Fruit fly (Drosophila melanogaster) whole organism, embryonic: ENCODE results near the gene CG31087.

Experiments used
- CG10209 ChIP-seq: fragments of 200-800 bp; sonication (Bioruptor generic); optimal IDR thresholded peaks from 3 replicates; lab custom pipeline; 2017; ENCODE audit warnings: missing biosample characterization, mild to moderate bottlenecking, missing genetic modification characterization, missing genetic modification reagents
- CG10366 ChIP-seq: fragments of 200-800 bp; sonication (Bioruptor generic); IDR thresholded peaks from 2 replicates; pipeline ENCODE4 v1.3.6; 2022; ENCODE audit warnings: missing biosample characterization, missing genetic modification characterization
- CG12236 ChIP-seq: fragments of 200-800 bp; sonication (Bioruptor generic); optimal IDR thresholded peaks from 2 replicates; lab custom pipeline; 2016; ENCODE audit warnings: missing biosample characterization, missing genetic modification characterization
- CG1233 ChIP-seq: fragments of 200-800 bp; sonication (Bioruptor generic); optimal IDR thresholded peaks from 4 replicates; lab custom pipeline; 2018; ENCODE audit warnings: missing biosample characterization, mild to moderate bottlenecking, missing genetic modification characterization
- CG13296 ChIP-seq: fragments of 200-800 bp; sonication (Bioruptor generic); optimal IDR thresholded peaks from 3 replicates; lab custom pipeline; 2018; ENCODE audit warnings: missing biosample characterization, mild to moderate bottlenecking, missing genetic modification characterization
- CG14441 ChIP-seq: fragments of 200-800 bp; sonication (Bioruptor generic); IDR thresholded peaks from 2 replicates; pipeline ENCODE4 v1.3.6; 2022; ENCODE audit warnings: missing biosample characterization, missing genetic modification characterization
- CG14667 ChIP-seq: fragments of 200-800 bp; sonication (Bioruptor generic); IDR thresholded peaks from 2 replicates; pipeline ENCODE4 v1.3.6; 2022; ENCODE audit warnings: missing biosample characterization, missing genetic modification characterization
- CG15514 ChIP-seq: fragments of 200-800 bp; sonication (Bioruptor generic); optimal IDR thresholded peaks from 3 replicates; lab custom pipeline; 2017; ENCODE audit warnings: missing biosample characterization, missing genetic modification characterization, mild to moderate bottlenecking, moderate library complexity, missing genetic modification reagents
- CG16813 ChIP-seq: fragments of 200-800 bp; sonication (Bioruptor generic); IDR thresholded peaks from 3 replicates; pipeline ENCODE4 v1.3.6; 2022; ENCODE audit warnings: missing biosample characterization, missing genetic modification characterization; ENCODE audit not compliant: partially characterized antibody
- CG17186 ChIP-seq: fragments of 200-800 bp; sonication (Bioruptor generic); optimal IDR thresholded peaks from 3 replicates; lab custom pipeline; 2017; ENCODE audit warnings: missing biosample characterization, missing genetic modification reagents, missing genetic modification characterization
- CG17802 ChIP-seq: fragments of 200-800 bp; sonication (Bioruptor generic); optimal IDR thresholded peaks from 2 replicates; lab custom pipeline; 2018; ENCODE audit warnings: missing biosample characterization, mild to moderate bottlenecking, missing genetic modification characterization, moderate library complexity
- CG33213 ChIP-seq: fragments of 200-800 bp; sonication (Bioruptor generic); optimal IDR thresholded peaks from 3 replicates; lab custom pipeline; 2016; ENCODE audit warnings: missing biosample characterization, missing genetic modification characterization
- CG3995 ChIP-seq: fragments of 200-800 bp; sonication (Bioruptor generic); optimal IDR thresholded peaks from 3 replicates; lab custom pipeline; 2016; ENCODE audit warnings: missing biosample characterization, missing genetic modification characterization
- CG6791 ChIP-seq: fragments of 200-800 bp; sonication (Bioruptor generic); IDR thresholded peaks from 3 replicates; pipeline ENCODE4 v1.3.6; 2022; ENCODE audit warnings: missing biosample characterization, missing genetic modification characterization; ENCODE audit not compliant: partially characterized antibody
- CG9727 ChIP-seq: fragments of 200-800 bp; sonication (Bioruptor generic); optimal IDR thresholded peaks from 3 replicates; lab custom pipeline; 2017; ENCODE audit warnings: missing biosample characterization, mild to moderate bottlenecking, missing genetic modification characterization
- D19A ChIP-seq: fragments of 200-800 bp; optimal IDR thresholded peaks from 3 replicates; lab custom pipeline; 2019; ENCODE audit warnings: missing biosample characterization, mild to moderate bottlenecking, missing genetic modification characterization, moderate library complexity
- Dip2 ChIP-seq: fragments of 200-800 bp; sonication (Bioruptor generic); IDR thresholded peaks from 2 replicates; pipeline ENCODE4 v1.3.6; 2022; ENCODE audit warnings: missing biosample characterization, missing genetic modification characterization
- Drgx ChIP-seq: fragments of 200-800 bp; sonication (Bioruptor generic); IDR thresholded peaks from 2 replicates; pipeline ENCODE4 v1.3.6; 2022; ENCODE audit warnings: missing biosample characterization, missing genetic modification characterization
- Eip74EF ChIP-seq, 2 experiments: fragments of 200-800 bp in 1 of 2; fragments of >200 bp in 1 of 2; sonication (Bioruptor generic) in 1 of 2; optimal IDR thresholded peaks; 2 replicates each; lab custom pipeline; 2017 to 2019; ENCODE audit warnings: missing biosample characterization in 2 of 2, missing genetic modification characterization in 2 of 2, mild to moderate bottlenecking in 1 of 2, moderate library complexity in 1 of 2
- Elba2 ChIP-seq: fragments of 200-800 bp; sonication (Bioruptor generic); optimal IDR thresholded peaks from 3 replicates; lab custom pipeline; 2016; ENCODE audit warnings: missing biosample characterization, missing genetic modification characterization
- Ets65A ChIP-seq: fragments of 200-800 bp; sonication (Bioruptor generic); peaks from one replicate; lab custom pipeline; 2016; ENCODE audit warnings: missing biosample characterization, missing genetic modification characterization
- HLH4C ChIP-seq: fragments of 200-800 bp; sonication (Bioruptor generic); IDR thresholded peaks from 3 replicates; pipeline ENCODE4 v1.3.6; 2022; ENCODE audit warnings: missing biosample characterization, missing genetic modification characterization; ENCODE audit not compliant: partially characterized antibody
- Hr78 ChIP-seq, 2 experiments: fragments of 200-800 bp in 1 of 2; fragments of >200 bp in 1 of 2; sonication (Bioruptor generic) in 1 of 2; optimal IDR thresholded peaks; 2 replicates each; lab custom pipeline; 2017 to 2019; ENCODE audit warnings: missing biosample characterization in 2 of 2, missing genetic modification characterization in 2 of 2, mild to moderate bottlenecking in 1 of 2, moderate library complexity in 1 of 2
- Jarid2 ChIP-seq: fragments of 200-800 bp; sonication (Bioruptor generic); optimal IDR thresholded peaks from 3 replicates; lab custom pipeline; 2017; ENCODE audit warnings: mild to moderate bottlenecking, missing biosample characterization, missing genetic modification reagents, missing genetic modification characterization
- Kr ChIP-seq: fragments of 200-800 bp; sonication (Bioruptor generic); optimal IDR thresholded peaks from 2 replicates; lab custom pipeline; 2017; ENCODE audit warnings: missing biosample characterization, mild to moderate bottlenecking, missing genetic modification characterization
- Mad ChIP-seq: fragments of 200-800 bp; sonication (Bioruptor generic); optimal IDR thresholded peaks from 2 replicates; lab custom pipeline; 2016; ENCODE audit warnings: missing biosample characterization, missing genetic modification characterization
- Med ChIP-seq: fragments of 200-800 bp; sonication (Bioruptor generic); peaks from one replicate; lab custom pipeline; 2016; ENCODE audit warnings: missing biosample characterization, missing genetic modification characterization, mild to moderate bottlenecking, inconsistent platforms, moderate library complexity
- Neu2 ChIP-seq: fragments of 200-800 bp; sonication (Bioruptor generic); optimal IDR thresholded peaks from 3 replicates; lab custom pipeline; 2016; ENCODE audit warnings: missing biosample characterization, missing genetic modification characterization, borderline replicate concordance
- Sry-β ChIP-seq: fragments of 200-800 bp; sonication (Bioruptor generic); optimal IDR thresholded peaks from 2 replicates; lab custom pipeline; 2018; ENCODE audit warnings: missing biosample characterization, mild to moderate bottlenecking, missing genetic modification characterization, moderate library complexity
- Vsx1 ChIP-seq: fragments of 200-800 bp; sonication (Bioruptor generic); optimal IDR thresholded peaks from 2 replicates; lab custom pipeline; 2017; ENCODE audit warnings: missing biosample characterization, mild to moderate bottlenecking, missing genetic modification characterization, missing genetic modification reagents
- bbx ChIP-seq: fragments of 200-800 bp; sonication (Bioruptor generic); IDR thresholded peaks from 2 replicates; pipeline ENCODE4 v1.3.6; 2022; ENCODE audit warnings: missing biosample characterization, missing genetic modification characterization; ENCODE audit not compliant: partially characterized antibody
- bcd ChIP-seq: fragments of 200-800 bp; sonication (Bioruptor generic); optimal IDR thresholded peaks from 2 replicates; lab custom pipeline; 2017; ENCODE audit warnings: missing biosample characterization, mild to moderate bottlenecking, missing genetic modification characterization
- br ChIP-seq: fragments of >200 bp; optimal IDR thresholded peaks from 2 replicates; lab custom pipeline; 2017
- btn ChIP-seq: fragments of 200-800 bp; sonication (Bioruptor generic); optimal IDR thresholded peaks from 2 replicates; lab custom pipeline; 2016; ENCODE audit warnings: missing biosample characterization, missing genetic modification characterization
- cad ChIP-seq: fragments of >200 bp; optimal IDR thresholded peaks from 2 replicates; lab custom pipeline; 2017; ENCODE audit warnings: missing biosample characterization, missing genetic modification characterization
- cas ChIP-seq: fragments of 200-800 bp; sonication (Bioruptor generic); IDR thresholded peaks from 2 replicates; pipeline ENCODE4 v1.3.6; 2022; ENCODE audit warnings: missing biosample characterization, missing genetic modification characterization
- caup ChIP-seq: fragments of 200-800 bp; sonication (Bioruptor generic); optimal IDR thresholded peaks from 3 replicates; lab custom pipeline; 2017; ENCODE audit warnings: missing biosample characterization, mild to moderate bottlenecking, missing genetic modification characterization, moderate library complexity; ENCODE audit not compliant: severe bottlenecking
- exex ChIP-seq: fragments of 200-800 bp; sonication (Bioruptor generic); optimal IDR thresholded peaks from 4 replicates; lab custom pipeline; 2018; ENCODE audit warnings: missing biosample characterization, mild to moderate bottlenecking, missing genetic modification characterization, moderate library complexity
- gcm ChIP-seq: fragments of 200-800 bp; sonication (Bioruptor generic); optimal IDR thresholded peaks from 2 replicates; lab custom pipeline; 2019; ENCODE audit warnings: missing biosample characterization, mild to moderate bottlenecking, missing genetic modification characterization, moderate library complexity
- jigr1 ChIP-seq: fragments of 200-800 bp; sonication (Bioruptor generic); IDR thresholded peaks from 3 replicates; pipeline ENCODE4 v1.3.6; 2022; ENCODE audit warnings: missing biosample characterization, missing genetic modification characterization
- peb ChIP-seq: fragments of 200-800 bp; sonication (Bioruptor generic); IDR thresholded peaks from 2 replicates; pipeline ENCODE4 v1.3.6; 2022; ENCODE audit warnings: missing biosample characterization, missing genetic modification characterization
- pita ChIP-seq: fragments of 200-800 bp; sonication (Bioruptor generic); optimal IDR thresholded peaks from 2 replicates; lab custom pipeline; 2017; ENCODE audit warnings: missing biosample characterization, mild to moderate bottlenecking, missing genetic modification characterization
- salm ChIP-seq: fragments of 200-800 bp; sonication (Bioruptor generic); optimal IDR thresholded peaks from 2 replicates; lab custom pipeline; 2018; ENCODE audit warnings: missing biosample characterization, mild to moderate bottlenecking, missing genetic modification characterization
- sima ChIP-seq: fragments of 200-800 bp; sonication (Bioruptor generic); optimal IDR thresholded peaks from 2 replicates; lab custom pipeline; 2016; ENCODE audit warnings: missing biosample characterization, missing genetic modification characterization
- ssp ChIP-seq: fragments of 200-800 bp; sonication (Bioruptor generic); IDR thresholded peaks from 2 replicates; pipeline ENCODE4 v1.3.6; 2022; ENCODE audit warnings: missing biosample characterization, missing genetic modification characterization
- vnd ChIP-seq: fragments of 200-800 bp; sonication (Bioruptor generic); IDR thresholded peaks from 3 replicates; pipeline ENCODE4 v1.3.6; 2022; ENCODE audit warnings: missing biosample characterization, missing genetic modification characterization; ENCODE audit not compliant: partially characterized antibody
- vvl ChIP-seq: fragments of 200-800 bp; sonication (Bioruptor generic); IDR thresholded peaks from 2 replicates; pipeline ENCODE4 v1.3.6; 2022; ENCODE audit warnings: missing biosample characterization, missing genetic modification characterization
- wdn ChIP-seq: fragments of 200-800 bp; sonication (Bioruptor generic); IDR thresholded peaks from 2 replicates; pipeline ENCODE4 v1.3.6; 2022; ENCODE audit warnings: missing biosample characterization, missing genetic modification characterization
- zf30C ChIP-seq: fragments of 200-800 bp; sonication (Bioruptor generic); optimal IDR thresholded peaks from 3 replicates; lab custom pipeline; 2018; ENCODE audit warnings: missing biosample characterization, mild to moderate bottlenecking, missing genetic modification characterization

Gene CG31087

dm6 chr3R:25312583-25312982 lies 1.1 kb downstream of the CG31087 start (continued):
- TF ChIP-seq CG1233 (GFP tag; lab: Kevin White, UChicago) = peak; percentile 11
- TF ChIP-seq btn (GFP tag; lab: Kevin White, UChicago) = no peak
- TF ChIP-seq vvl (GFP tag; lab: Robert Waterston, UW) = no peak
- TF ChIP-seq vnd (GFP tag; lab: Robert Waterston, UW) = no peak
- no peak for TF ChIP-seq Drgx (GFP tag; lab: Robert Waterston, UW)
- no peak for TF ChIP-seq Jarid2 (GFP tag; lab: Kevin White, UChicago)
- no peak for TF ChIP-seq Mad (GFP tag; lab: Kevin White, UChicago)
- TF ChIP-seq CG13296 (GFP tag; lab: Kevin White, UChicago) = peak; percentile 23
- TF ChIP-seq CG10366 (GFP tag; lab: Robert Waterston, UW) = no peak
- no peak for TF ChIP-seq Sry-β (GFP tag; lab: Kevin White, UChicago)
- TF ChIP-seq ssp (GFP tag; lab: Robert Waterston, UW) = no peak
- no peak for TF ChIP-seq Kr (GFP tag; lab: Kevin White, UChicago)
- no peak for TF ChIP-seq Hr78 (GFP tag; optimal IDR thresholded peaks at IDR 0.05; lab: Kevin White, UChicago)
- TF ChIP-seq Neu2 (GFP tag; lab: Kevin White, UChicago) = no peak
- no peak for TF ChIP-seq bbx (GFP tag; lab: Robert Waterston, UW)
- no peak for TF ChIP-seq HLH4C (GFP tag; lab: Robert Waterston, UW)
- peak; percentile 43 for TF ChIP-seq Ets65A (GFP tag; lab: Kevin White, UChicago)
- no peak for TF ChIP-seq CG17802
- no peak for TF ChIP-seq sima (GFP tag; lab: Kevin White, UChicago)
- no peak for TF ChIP-seq CG17186 (GFP tag; lab: Kevin White, UChicago)
- peak; percentile 26 for TF ChIP-seq caup
- TF ChIP-seq D19A (tag; lab: Kevin White, UChicago) = no peak
- no peak for TF ChIP-seq pita (GFP tag; lab: Kevin White, UChicago)
- no peak for TF ChIP-seq CG6791
- TF ChIP-seq br (lab: Kevin White, UChicago) = no peak
- TF ChIP-seq cad (GFP tag; lab: Kevin White, UChicago) = no peak
- TF ChIP-seq Dip2 = peak; percentile 84

- TF ChIP-seq wdn (GFP tag; lab: Robert Waterston, UW) = no peak
- TF ChIP-seq Elba2 (GFP tag; lab: Kevin White, UChicago) = no peak
- TF ChIP-seq jigr1 (GFP tag; lab: Robert Waterston, UW) = no peak
- TF ChIP-seq Med (GFP tag; lab: Kevin White, UChicago) = no peak
- TF ChIP-seq CG12236 (GFP tag; lab: Kevin White, UChicago) = no peak
- no peak for TF ChIP-seq CG10366 (GFP tag; lab: Robert Waterston, UW)
- TF ChIP-seq cas (GFP tag; lab: Robert Waterston, UW) = no peak
These were observed 2.8 kb downstream of the CG31087 start, which contains the start of gene CG31099 for dm6 chr3R:25310843-25311242. CG31099 (minus strand) TSS chr3R:25310943.

- TF ChIP-seq CG3995 (GFP tag; lab: Kevin White, UChicago) (no peak), peb (GFP tag; lab: Robert Waterston, UW) (no peak), CG10209 (GFP tag; lab: Kevin White, UChicago) (no peak), CG9727 (GFP tag; lab: Kevin White, UChicago) (no peak), gcm (GFP tag; lab: Kevin White, UChicago) (no peak), bcd (GFP tag; lab: Kevin White, UChicago) (no peak), CG16813 (GFP tag; lab: Robert Waterston, UW) (no peak), zf30C (no peak), CG15514 (no peak), CG33213 (GFP tag; lab: Kevin White, UChicago) (no peak), CG14441 (GFP tag; lab: Robert Waterston, UW) (no peak), Vsx1 (GFP tag; lab: Kevin White, UChicago) (peak; percentile 33), CG14667 (GFP tag; lab: Robert Waterston, UW) (no peak), Eip74EF (GFP tag; optimal IDR thresholded peaks at IDR 0.05; lab: Kevin White, UChicago) (no peak), exex (tag; lab: Kevin White, UChicago) (peak; percentile 97), Kr (GFP tag; lab: Kevin White, UChicago) (no peak), salm (no peak)
These were observed 4.5 kb downstream of the CG31087 start for dm6 chr3R:25309175-25309574.
